Worm (Caenorhabditis elegans): ENCODE measurements around the gene kdin-1.

The kdin-1 gene

DNA sequence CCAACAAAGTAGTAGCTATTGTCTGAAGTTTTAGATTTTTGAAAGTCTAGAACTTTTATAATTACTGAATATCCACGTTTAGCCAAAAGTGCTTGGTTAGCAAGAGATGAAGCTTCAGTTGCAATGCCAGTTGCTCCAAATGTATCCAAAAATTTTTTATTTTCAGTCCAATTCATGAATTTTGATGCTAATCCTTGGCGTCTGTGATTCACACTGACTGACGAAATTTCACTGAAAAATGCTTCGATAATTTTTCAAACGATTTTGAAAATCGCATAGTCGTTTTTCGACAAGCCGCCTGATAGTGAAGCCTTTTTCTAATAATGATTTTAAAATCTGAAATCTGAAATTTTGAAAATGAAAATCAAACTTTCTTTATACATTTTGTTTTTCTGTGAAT, 55.6 kb downstream of the kdin-1 start:
- no peak for TF ChIP-seq F16B12.6 (tag; optimal IDR thresholded peaks at IDR 0.05)

DNA sequence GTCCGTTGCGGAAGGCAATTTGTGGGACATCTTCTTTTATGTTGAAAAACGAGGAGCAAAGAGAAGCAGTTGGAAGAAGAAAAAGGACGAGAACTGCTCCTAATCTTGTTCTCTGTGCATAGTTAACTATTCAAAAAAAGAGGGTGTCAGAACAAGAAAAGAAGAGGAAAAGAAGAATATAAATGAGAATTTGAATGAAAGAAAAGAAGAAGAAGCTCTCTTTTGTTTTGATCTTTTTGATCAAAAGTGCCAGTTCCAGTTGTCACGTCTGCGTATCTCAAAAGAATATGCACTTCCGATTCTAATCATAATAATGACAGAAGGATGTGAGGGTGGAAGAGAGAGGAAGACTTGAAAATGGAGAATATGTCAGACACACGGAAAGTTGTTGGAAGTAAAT, 56.5 kb downstream of the kdin-1 start, which contains the start of gene M7.8:
Gene M7.8 (minus strand): TSS at position 112 of the 400 bp plus-strand sequence.
- TF ChIP-seq pqm-1 (tag; optimal IDR thresholded peaks at IDR 0.05), result no peak
- peak; percentile 79 for TF ChIP-seq lin-14 (GFP tag; optimal IDR thresholded peaks at IDR 0.05)
- TF ChIP-seq zag-1 (tag; optimal IDR thresholded peaks at IDR 0.05), result peak; percentile 88
- TF ChIP-seq nhr-237 (tag; optimal IDR thresholded peaks at IDR 0.05), result no peak
- TF ChIP-seq xbp-1 (tag; optimal IDR thresholded peaks at IDR 0.05), result no peak
- TF ChIP-seq nhr-47 (tag; optimal IDR thresholded peaks at IDR 0.05), result peak; percentile 18
- TF ChIP-seq ceh-88 (GFP tag; IDR thresholded peaks at IDR 0.05), result no peak
- peak; percentile 78 for TF ChIP-seq fkh-10 (GFP tag; optimal IDR thresholded peaks at IDR 0.05)
- peak; percentile 41 for TF ChIP-seq unc-86 (tag; optimal IDR thresholded peaks at IDR 0.05)
- TF ChIP-seq lin-13 (GFP tag; optimal IDR thresholded peaks at IDR 0.05), result no peak
- TF ChIP-seq ceh-8 (GFP tag; optimal IDR thresholded peaks at IDR 0.05), result no peak
- TF ChIP-seq egl-13 (tag; optimal IDR thresholded peaks at IDR 0.05), result no peak
- no peak for TF ChIP-seq lir-3 (tag; optimal IDR thresholded peaks at IDR 0.05; ENCODE audit: poor library complexity)

Measured in whole organism, L1 larva.